Worm (Caenorhabditis elegans): ENCODE measurements around the gene lgc-41.

lgc-41 gene

ce11 chrX:10446982-10447381 is 7.1 kb upstream of the lgc-41 start, which contains the start of gene C39B10.5:
C39B10.5 (plus strand) TSS chrX:10447343.
- TF ChIP-seq unc-62 (GFP tag; optimal IDR thresholded peaks at IDR 0.05) (no peak), elt-2 (tag; optimal IDR thresholded peaks at IDR 0.05) (no peak), pqm-1 (tag; optimal IDR thresholded peaks at IDR 0.05) (no peak), nhr-43 (tag; optimal IDR thresholded peaks at IDR 0.05; ENCODE audit: poor library complexity, severe bottlenecking) (no peak), nhr-237 (tag; optimal IDR thresholded peaks at IDR 0.05) (no peak), lin-15B (tag; optimal IDR thresholded peaks at IDR 0.05) (no peak), nhr-77 (tag; optimal IDR thresholded peaks at IDR 0.05) (no peak), pha-4 (tag; optimal IDR thresholded peaks at IDR 0.05) (no peak), egl-27 (tag; optimal IDR thresholded peaks at IDR 0.05) (no peak), nfya-1 (tag; optimal IDR thresholded peaks at IDR 0.05; ENCODE audit: insufficient read depth) (no peak), nhr-11 (tag; optimal IDR thresholded peaks at IDR 0.05) (no peak), mdl-1 (tag; optimal IDR thresholded peaks at IDR 0.05) (no peak), nhr-12 (tag; optimal IDR thresholded peaks at IDR 0.05) (no peak), ceh-28 (tag; optimal IDR thresholded peaks at IDR 0.05) (no peak), snpc-4 (tag; optimal IDR thresholded peaks at IDR 0.05) (no peak), elt-1 (tag; optimal IDR thresholded peaks at IDR 0.05) (no peak), ceh-9 (tag; optimal IDR thresholded peaks at IDR 0.05) (no peak)

ce11 chrX:10462391-10462790 is 8.3 kb downstream of the lgc-41 start:
- no peak for TF ChIP-seq jun-1 (tag; optimal IDR thresholded peaks at IDR 0.05)
- TF ChIP-seq fkh-10 (GFP tag; optimal IDR thresholded peaks at IDR 0.05), result no peak
- no peak for TF ChIP-seq aly-2 (tag; optimal IDR thresholded peaks at IDR 0.05)
- no peak for TF ChIP-seq mdl-1 (tag; optimal IDR thresholded peaks at IDR 0.05)
- TF ChIP-seq ceh-82 (tag; optimal IDR thresholded peaks at IDR 0.05), result no peak
- TF ChIP-seq fos-1 (tag; optimal IDR thresholded peaks at IDR 0.05), result no peak
- no peak for TF ChIP-seq daf-12 (tag; optimal IDR thresholded peaks at IDR 0.05)
- TF ChIP-seq sea-2 (GFP tag; optimal IDR thresholded peaks at IDR 0.05), result no peak
- TF ChIP-seq nfya-1 (tag; optimal IDR thresholded peaks at IDR 0.05; ENCODE audit: insufficient read depth), result no peak
- TF ChIP-seq nhr-28 (tag; optimal IDR thresholded peaks at IDR 0.05), result no peak
- no peak for TF ChIP-seq ceh-9 (tag; optimal IDR thresholded peaks at IDR 0.05)
- no peak for TF ChIP-seq nhr-237 (tag; optimal IDR thresholded peaks at IDR 0.05)

ce11 chrX:10463542-10463941 is 9.5 kb downstream of the lgc-41 start, which contains the start of gene C39B10.1:
C39B10.1 (minus strand) TSS chrX:10463642.
- TF ChIP-seq pqm-1 (tag; optimal IDR thresholded peaks at IDR 0.05), result no peak
- no peak for TF ChIP-seq elt-3 (tag; optimal IDR thresholded peaks at IDR 0.05)
- TF ChIP-seq nhr-76 (tag; optimal IDR thresholded peaks at IDR 0.05), result no peak
- TF ChIP-seq mdl-1 (tag; optimal IDR thresholded peaks at IDR 0.05), result no peak
- no peak for TF ChIP-seq nhr-23 (tag; optimal IDR thresholded peaks at IDR 0.05)
- no peak for TF ChIP-seq elt-2 (tag; optimal IDR thresholded peaks at IDR 0.05)
- no peak for TF ChIP-seq aly-2 (tag; optimal IDR thresholded peaks at IDR 0.05)
- no peak for TF ChIP-seq ceh-9 (tag; optimal IDR thresholded peaks at IDR 0.05)
- TF ChIP-seq elt-1 (tag; optimal IDR thresholded peaks at IDR 0.05), result no peak
- TF ChIP-seq ceh-82 (tag; optimal IDR thresholded peaks at IDR 0.05), result no peak

- TF ChIP-seq pqm-1 (tag; optimal IDR thresholded peaks at IDR 0.05) (peak; percentile 57), ceh-82 (tag; optimal IDR thresholded peaks at IDR 0.05) (no peak), nhr-43 (tag; optimal IDR thresholded peaks at IDR 0.05; ENCODE audit: poor library complexity, severe bottlenecking) (no peak), ceh-16 (tag; optimal IDR thresholded peaks at IDR 0.05) (no peak)
These were observed 21.0 kb downstream of the lgc-41 start, which contains the start of gene elt-4 for ce11 chrX:10474998-10475577. elt-4 (plus strand) TSS chrX:10475527.

DNA sequence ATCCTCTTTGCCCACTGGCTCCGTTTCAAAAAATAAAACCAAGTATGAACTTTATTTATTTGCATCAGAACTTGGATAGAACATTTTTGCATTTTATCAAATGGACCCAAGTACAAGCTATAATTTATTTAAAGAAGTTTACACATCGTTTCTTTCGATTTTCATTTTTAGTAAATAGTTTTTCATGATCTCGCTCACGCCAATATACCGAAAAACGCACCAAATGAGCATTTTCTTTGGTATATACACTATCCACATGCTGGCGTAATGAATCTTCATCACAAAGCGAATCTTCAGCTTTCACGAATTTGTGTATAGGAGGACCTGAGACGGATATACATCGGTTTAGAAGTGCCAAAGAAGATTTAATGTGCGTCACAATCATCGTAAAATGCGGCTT is 22.5 kb downstream of the lgc-41 start, which contains the start of gene C39B10.7:
TSS of gene C39B10.7 (plus strand) at position 301 of the 400 bp plus-strand sequence.
- no peak for TF ChIP-seq fkh-2 (tag; optimal IDR thresholded peaks at IDR 0.05)
- TF ChIP-seq ceh-16 (tag; optimal IDR thresholded peaks at IDR 0.05), result no peak
- no peak for TF ChIP-seq nhr-77 (tag; optimal IDR thresholded peaks at IDR 0.05)
- TF ChIP-seq ZK546.5 (tag; optimal IDR thresholded peaks at IDR 0.05), result no peak
- no peak for TF ChIP-seq egl-5 (tag; optimal IDR thresholded peaks at IDR 0.05)
- no peak for TF ChIP-seq unc-39 (tag; optimal IDR thresholded peaks at IDR 0.05)
- TF ChIP-seq daf-12 (tag; optimal IDR thresholded peaks at IDR 0.05), result no peak
- no peak for TF ChIP-seq jun-1 (tag; optimal IDR thresholded peaks at IDR 0.05)
- TF ChIP-seq ceh-82 (tag; optimal IDR thresholded peaks at IDR 0.05), result no peak
- TF ChIP-seq R02D3.7 (tag; optimal IDR thresholded peaks at IDR 0.05), result no peak
- TF ChIP-seq nhr-237 (tag; optimal IDR thresholded peaks at IDR 0.05), result no peak
- no peak for TF ChIP-seq unc-62 (GFP tag; optimal IDR thresholded peaks at IDR 0.05)
- TF ChIP-seq ztf-4 (tag; optimal IDR thresholded peaks at IDR 0.05), result no peak
- no peak for TF ChIP-seq nhr-67 (tag; optimal IDR thresholded peaks at IDR 0.05)
- TF ChIP-seq ama-1 (optimal IDR thresholded peaks at IDR 0.05), result no peak
- TF ChIP-seq ztf-11 (tag; optimal IDR thresholded peaks at IDR 0.05), result no peak
- no peak for TF ChIP-seq elt-2 (tag; optimal IDR thresholded peaks at IDR 0.05)
- TF ChIP-seq eor-1 (tag; optimal IDR thresholded peaks at IDR 0.05), result no peak
- TF ChIP-seq aly-2 (tag; optimal IDR thresholded peaks at IDR 0.05), result no peak
